Fruit fly (Drosophila melanogaster) whole organism, embryonic: ENCODE data around the gene Agpat1.

Source experiments
- Bgb ChIP-seq: fragments of 200-800 bp; sonication (Bioruptor generic); IDR thresholded peaks from 2 replicates; pipeline ENCODE4 v1.3.6; 2022; ENCODE audit warnings: missing biosample characterization, missing genetic modification characterization; ENCODE audit not compliant: partially characterized antibody
- C15 ChIP-seq: fragments of 200-800 bp; sonication (Bioruptor generic); IDR thresholded peaks from 3 replicates; pipeline ENCODE4 v1.3.6; 2022; ENCODE audit warnings: missing biosample characterization, missing genetic modification characterization
- CG10147 ChIP-seq: fragments of 200-800 bp; sonication (Bioruptor generic); optimal IDR thresholded peaks from 2 replicates; lab custom pipeline; 2019; ENCODE audit warnings: missing biosample characterization, mild to moderate bottlenecking, missing genetic modification characterization, moderate library complexity
- CG10462 ChIP-seq: fragments of 200-800 bp; sonication (Bioruptor generic); optimal IDR thresholded peaks from 2 replicates; lab custom pipeline; 2016; ENCODE audit warnings: missing biosample characterization, missing genetic modification characterization
- CG10543 ChIP-seq: fragments of 200-800 bp; sonication (Bioruptor generic); optimal IDR thresholded peaks from 3 replicates; lab custom pipeline; 2017; ENCODE audit warnings: missing biosample characterization, mild to moderate bottlenecking, missing genetic modification characterization, moderate library complexity
- CG11456 ChIP-seq: fragments of 200-800 bp; sonication (Bioruptor generic); IDR thresholded peaks from 3 replicates; pipeline ENCODE4 v1.3.6; 2022; ENCODE audit warnings: missing biosample characterization, missing genetic modification characterization
- CG11696 ChIP-seq: fragments of 200-800 bp; sonication (Bioruptor generic); IDR thresholded peaks from 2 replicates; pipeline ENCODE4 v1.3.6; 2022; ENCODE audit warnings: missing biosample characterization, missing genetic modification characterization
- CG1647 ChIP-seq: fragments of 200-800 bp; sonication (Bioruptor generic); optimal IDR thresholded peaks from 3 replicates; lab custom pipeline; 2016; ENCODE audit warnings: missing biosample characterization, missing genetic modification characterization
- CG16813 ChIP-seq: fragments of 200-800 bp; sonication (Bioruptor generic); IDR thresholded peaks from 3 replicates; pipeline ENCODE4 v1.3.6; 2022; ENCODE audit warnings: missing biosample characterization, missing genetic modification characterization; ENCODE audit not compliant: partially characterized antibody
- CG18619 ChIP-seq: fragments of 200-800 bp; sonication (Bioruptor generic); optimal IDR thresholded peaks from 3 replicates; lab custom pipeline; 2017; ENCODE audit warnings: missing biosample characterization, mild to moderate bottlenecking, missing genetic modification characterization
- CG30020 ChIP-seq: fragments of 200-800 bp; optimal IDR thresholded peaks from 2 replicates; lab custom pipeline; 2019; ENCODE audit warnings: missing biosample characterization, mild to moderate bottlenecking, missing genetic modification characterization, moderate library complexity
- CG30431 ChIP-seq: fragments of 200-800 bp; sonication (Bioruptor generic); optimal IDR thresholded peaks from 2 replicates; lab custom pipeline; 2017; ENCODE audit warnings: missing biosample characterization, missing genetic modification characterization
- CG32532 ChIP-seq: fragments of 200-800 bp; sonication (Bioruptor generic); IDR thresholded peaks from 2 replicates; pipeline ENCODE4 v1.3.6; 2022; ENCODE audit warnings: missing biosample characterization, missing genetic modification characterization
- CG3726 ChIP-seq: fragments of 200-800 bp; sonication (Bioruptor generic); IDR thresholded peaks from 3 replicates; pipeline ENCODE4, ENCODE4 v1.3.6; 2022; ENCODE audit warnings: missing biosample characterization, missing genetic modification characterization
- CG43689 ChIP-seq: fragments of 200-800 bp; sonication (Bioruptor generic); IDR thresholded peaks from 2 replicates; pipeline ENCODE4 v1.3.6; 2022; ENCODE audit warnings: missing biosample characterization, missing genetic modification characterization
- CG4820 ChIP-seq: fragments of 200-800 bp; sonication (Bioruptor generic); optimal IDR thresholded peaks from 3 replicates; lab custom pipeline; 2016; ENCODE audit warnings: missing biosample characterization, missing genetic modification characterization
- CG6254 ChIP-seq: fragments of 200-800 bp; sonication (Bioruptor generic); optimal IDR thresholded peaks from 3 replicates; lab custom pipeline; 2017; ENCODE audit warnings: mild to moderate bottlenecking, missing biosample characterization, missing genetic modification reagents, missing genetic modification characterization
- CG8089 ChIP-seq: fragments of 200-800 bp; sonication (Bioruptor generic); optimal IDR thresholded peaks from 3 replicates; lab custom pipeline; 2016; ENCODE audit warnings: missing biosample characterization, missing genetic modification characterization
- CG9437 ChIP-seq: fragments of 200-800 bp; sonication (Bioruptor generic); optimal IDR thresholded peaks from 2 replicates; lab custom pipeline; 2018; ENCODE audit warnings: missing biosample characterization, mild to moderate bottlenecking, missing genetic modification characterization
- CoRest ChIP-seq: fragments of 200-800 bp; sonication (Bioruptor generic); optimal IDR thresholded peaks from 3 replicates; lab custom pipeline; 2018; ENCODE audit warnings: missing biosample characterization, mild to moderate bottlenecking, missing genetic modification characterization, moderate library complexity
- Dip2 ChIP-seq: fragments of 200-800 bp; sonication (Bioruptor generic); IDR thresholded peaks from 2 replicates; pipeline ENCODE4 v1.3.6; 2022; ENCODE audit warnings: missing biosample characterization, missing genetic modification characterization
- Dll ChIP-seq: fragments of 200-800 bp; sonication (Bioruptor generic); IDR thresholded peaks from 4 replicates; pipeline ENCODE4 v1.3.6; 2022; ENCODE audit warnings: missing biosample characterization, missing genetic modification characterization; ENCODE audit not compliant: partially characterized antibody
- Doc2 ChIP-seq: fragments of 200-800 bp; sonication (Bioruptor generic); IDR thresholded peaks from 2 replicates; pipeline ENCODE4 v1.3.6; 2022; ENCODE audit warnings: missing biosample characterization, missing genetic modification characterization
- Doc3 ChIP-seq: fragments of 200-800 bp; sonication (Bioruptor generic); IDR thresholded peaks from 3 replicates; pipeline ENCODE4 v1.3.6; 2022; ENCODE audit warnings: missing biosample characterization, missing genetic modification characterization; ENCODE audit not compliant: partially characterized antibody
- Lpt ChIP-seq: fragments of >200 bp; optimal IDR thresholded peaks from 2 replicates; lab custom pipeline; 2018; ENCODE audit warnings: missing biosample characterization, missing genetic modification characterization
- MTF-1 ChIP-seq: fragments of 200-800 bp; sonication (Bioruptor generic); optimal IDR thresholded peaks from 2 replicates; lab custom pipeline; 2018; ENCODE audit warnings: missing biosample characterization, mild to moderate bottlenecking, missing genetic modification characterization, borderline replicate concordance
- Oaz ChIP-seq: fragments of 200-800 bp; sonication (Bioruptor generic); IDR thresholded peaks from 2 replicates; pipeline ENCODE4 v1.3.6; 2022; ENCODE audit warnings: missing biosample characterization, missing genetic modification characterization
- PHDP ChIP-seq: fragments of 200-800 bp; sonication (Bioruptor generic); optimal IDR thresholded peaks from 3 replicates; lab custom pipeline; 2018; ENCODE audit warnings: missing biosample characterization, mild to moderate bottlenecking, missing genetic modification characterization, moderate library complexity
- Sox100B ChIP-seq: fragments of 200-800 bp; sonication (Bioruptor generic); optimal IDR thresholded peaks from 3 replicates; lab custom pipeline; 2018; ENCODE audit warnings: missing biosample characterization, mild to moderate bottlenecking, missing genetic modification characterization
- Sox102F ChIP-seq: fragments of 200-800 bp; sonication (Bioruptor generic); optimal IDR thresholded peaks from 2 replicates; lab custom pipeline; 2018; ENCODE audit warnings: missing biosample characterization, mild to moderate bottlenecking, missing genetic modification characterization, moderate library complexity
- bsh ChIP-seq, 2 experiments: fragments of 200-800 bp; sonication (Bioruptor generic); optimal IDR thresholded peaks; 2 replicates each; lab custom pipeline; 2017 to 2018; ENCODE audit warnings: mild to moderate bottlenecking in 2 of 2, missing biosample characterization in 2 of 2, missing genetic modification characterization in 2 of 2, moderate library complexity in 1 of 2
- disco-r ChIP-seq: fragments of 200-800 bp; sonication (Bioruptor generic); optimal IDR thresholded peaks from 2 replicates; lab custom pipeline; 2016; ENCODE audit warnings: missing biosample characterization, missing genetic modification characterization
- dmrt99B ChIP-seq: fragments of 200-800 bp; sonication (Bioruptor generic); optimal IDR thresholded peaks from 2 replicates; lab custom pipeline; 2018; ENCODE audit warnings: missing biosample characterization, mild to moderate bottlenecking, missing genetic modification characterization, moderate library complexity
- dysf ChIP-seq: fragments of 200-800 bp; sonication (Bioruptor generic); IDR thresholded peaks from 3 replicates; pipeline ENCODE4 v1.3.6; 2022; ENCODE audit warnings: missing biosample characterization, missing genetic modification characterization
- fru ChIP-seq: fragments of >200 bp; optimal IDR thresholded peaks from 2 replicates; lab custom pipeline; 2017
- grau ChIP-seq: fragments of 200-800 bp; optimal IDR thresholded peaks from 3 replicates; lab custom pipeline; 2019; ENCODE audit warnings: missing biosample characterization, mild to moderate bottlenecking, missing genetic modification characterization, moderate library complexity
- her ChIP-seq: fragments of 200-800 bp; sonication (Bioruptor generic); optimal IDR thresholded peaks from 2 replicates; lab custom pipeline; 2016; ENCODE audit warnings: missing biosample characterization, missing genetic modification characterization
- ind ChIP-seq: fragments of 200-800 bp; sonication (Bioruptor generic); optimal IDR thresholded peaks from 3 replicates; lab custom pipeline; 2016; ENCODE audit warnings: missing biosample characterization, missing genetic modification characterization
- lilli ChIP-seq: fragments of 200-800 bp; sonication (Bioruptor generic); optimal IDR thresholded peaks from 3 replicates; lab custom pipeline; 2016; ENCODE audit warnings: missing biosample characterization, missing genetic modification characterization
- mam ChIP-seq: fragments of 200-800 bp; sonication (Bioruptor generic); optimal IDR thresholded peaks from 3 replicates; lab custom pipeline; 2016; ENCODE audit warnings: missing biosample characterization, missing genetic modification characterization
- nerfin-2 ChIP-seq: fragments of 200-800 bp; sonication (Bioruptor generic); IDR thresholded peaks from 2 replicates; pipeline ENCODE4 v1.3.6; 2022; ENCODE audit warnings: missing biosample characterization, missing genetic modification characterization; ENCODE audit not compliant: partially characterized antibody
- nmo ChIP-seq: fragments of 200-800 bp; sonication (Bioruptor generic); optimal IDR thresholded peaks from 2 replicates; lab custom pipeline; 2018; ENCODE audit warnings: missing biosample characterization, mild to moderate bottlenecking, missing genetic modification characterization, moderate library complexity
- onecut ChIP-seq: fragments of 200-800 bp; sonication (Bioruptor generic); IDR thresholded peaks from 2 replicates; pipeline ENCODE4 v1.3.6; 2022; ENCODE audit warnings: missing biosample characterization, missing genetic modification characterization
- sc ChIP-seq, 3 experiments: fragments of >200 bp in 2 of 3; fragments of 200-800 bp in 1 of 3; sonication (Bioruptor generic) in 1 of 3; optimal IDR thresholded peaks; 2 replicates in 2 of 3; 3 replicates in 1 of 3; lab custom pipeline; 2017; ENCODE audit warnings: mild to moderate bottlenecking in 1 of 3, missing biosample characterization in 1 of 3, missing genetic modification characterization in 1 of 3, missing genetic modification reagents in 1 of 3
- sens-2 ChIP-seq: fragments of 200-800 bp; sonication (Bioruptor generic); IDR thresholded peaks from 2 replicates; pipeline ENCODE4 v1.3.6; 2022; ENCODE audit warnings: missing biosample characterization, missing genetic modification characterization
- so ChIP-seq: fragments of 200-800 bp; sonication (Bioruptor generic); IDR thresholded peaks from 3 replicates; pipeline ENCODE4 v1.3.6; 2022; ENCODE audit warnings: missing biosample characterization, missing genetic modification characterization
- twi ChIP-seq: fragments of 200-800 bp; optimal IDR thresholded peaks from 2 replicates; lab custom pipeline; 2019; ENCODE audit warnings: missing biosample characterization, mild to moderate bottlenecking, missing genetic modification characterization, moderate library complexity
- vnd ChIP-seq: fragments of 200-800 bp; sonication (Bioruptor generic); IDR thresholded peaks from 3 replicates; pipeline ENCODE4 v1.3.6; 2022; ENCODE audit warnings: missing biosample characterization, missing genetic modification characterization; ENCODE audit not compliant: partially characterized antibody
- wor ChIP-seq: fragments of 200-800 bp; sonication (Bioruptor generic); IDR thresholded peaks from 2 replicates; pipeline ENCODE4 v1.3.6; 2022; ENCODE audit warnings: missing biosample characterization, missing genetic modification characterization
- zen ChIP-seq: fragments of 200-800 bp; sonication (Bioruptor generic); optimal IDR thresholded peaks from 3 replicates; lab custom pipeline; 2018; ENCODE audit warnings: missing biosample characterization, mild to moderate bottlenecking, missing genetic modification characterization, moderate library complexity

Gene Agpat1

DNA sequence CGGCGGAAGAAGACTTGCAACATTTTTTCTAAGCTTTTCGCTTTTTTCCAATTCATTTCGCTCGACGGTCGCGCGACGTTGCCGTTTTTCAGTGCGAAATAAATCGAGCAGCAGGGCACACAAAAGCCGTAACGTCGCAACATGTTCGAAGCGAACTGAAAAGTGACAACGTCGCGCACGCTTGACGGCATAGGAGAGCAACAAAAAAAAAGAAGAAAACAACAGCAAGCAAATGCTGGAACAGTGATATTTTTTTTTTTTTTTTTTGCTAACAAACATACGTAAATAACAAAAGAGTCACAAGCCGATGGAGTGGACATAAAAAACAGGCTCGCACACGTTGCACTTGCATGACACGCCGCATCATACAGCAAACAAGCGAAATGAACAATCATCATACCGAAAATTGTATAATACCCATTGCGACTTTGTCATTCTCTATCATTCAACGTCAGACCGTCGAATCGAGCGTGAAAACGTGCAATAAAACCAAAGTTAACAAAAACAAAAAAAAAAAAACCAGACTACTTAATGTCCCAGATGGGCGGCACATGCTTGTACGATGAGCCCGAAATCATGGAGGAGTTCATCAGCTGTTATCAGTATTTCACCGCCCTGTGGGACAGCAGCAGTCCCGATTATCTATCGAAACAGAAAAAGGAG is 20.9 kb upstream of the Agpat1 start, which contains the start of gene CG4004 (continued):
- no peak for TF ChIP-seq nmo (GFP tag; lab: Kevin White, UChicago)
- no peak for TF ChIP-seq mam (GFP tag; lab: Kevin White, UChicago)
- no peak for TF ChIP-seq zen (tag; lab: Kevin White, UChicago)
- no peak for TF ChIP-seq lilli (GFP tag; lab: Kevin White, UChicago)
- peak; percentile 1 for TF ChIP-seq CoRest (tag; lab: Kevin White, UChicago)
- TF ChIP-seq CG9437: no peak
- TF ChIP-seq Lpt (GFP tag; lab: Kevin White, UChicago): no peak
- TF ChIP-seq C15 (GFP tag; lab: Robert Waterston, UW): no peak
- TF ChIP-seq wor (GFP tag; lab: Robert Waterston, UW): no peak
- TF ChIP-seq CG3726 (GFP tag; lab: Robert Waterston, UW): no peak
- no peak for TF ChIP-seq so (GFP tag; lab: Robert Waterston, UW)
- no peak for TF ChIP-seq disco-r (GFP tag; lab: Kevin White, UChicago)
- no peak for TF ChIP-seq Doc3
- TF ChIP-seq CG6254 (GFP tag; lab: Kevin White, UChicago): no peak
- no peak for TF ChIP-seq CG10543 (GFP tag; lab: Kevin White, UChicago)
- TF ChIP-seq CG32532 (GFP tag; lab: Robert Waterston, UW): no peak
- TF ChIP-seq ind (GFP tag; lab: Kevin White, UChicago): no peak
- TF ChIP-seq MTF-1: no peak
- TF ChIP-seq CG30431: no peak
- no peak for TF ChIP-seq vnd
- no peak for TF ChIP-seq Dip2 (GFP tag; lab: Robert Waterston, UW)
- TF ChIP-seq nerfin-2 (GFP tag; lab: Robert Waterston, UW): no peak
- TF ChIP-seq sens-2 (GFP tag; lab: Robert Waterston, UW): no peak
- no peak for TF ChIP-seq CG8089 (GFP tag; lab: Kevin White, UChicago)
- TF ChIP-seq CG10147 (GFP tag; lab: Kevin White, UChicago): no peak
- no peak for TF ChIP-seq Bgb (GFP tag; lab: Robert Waterston, UW)
- no peak for TF ChIP-seq CG11696
- no peak for TF ChIP-seq CG11456 (GFP tag; lab: Robert Waterston, UW)
- no peak for TF ChIP-seq CG4820 (GFP tag; lab: Kevin White, UChicago)
- no peak for TF ChIP-seq CG10462 (GFP tag; lab: Kevin White, UChicago)
- TF ChIP-seq Doc2 (GFP tag; lab: Robert Waterston, UW): no peak
- TF ChIP-seq CG43689: no peak
- TF ChIP-seq CG16813: 0 out of 3 replicates have a peak, but pooled peaks have one; percentile 34
- TF ChIP-seq dmrt99B (tag; lab: Kevin White, UChicago): no peak
- no peak for TF ChIP-seq her (GFP tag; lab: Kevin White, UChicago)
- TF ChIP-seq CG30020 (tag; lab: Kevin White, UChicago): no peak
- TF ChIP-seq Sox100B (GFP tag; lab: Kevin White, UChicago): no peak
- TF ChIP-seq grau (tag; lab: Kevin White, UChicago): no peak
- no peak for TF ChIP-seq sc (optimal IDR thresholded peaks at IDR 0.05; lab: Kevin White, UChicago)
- no peak for TF ChIP-seq sc (GFP tag; optimal IDR thresholded peaks at IDR 0.05; lab: Kevin White, UChicago)
- no peak for TF ChIP-seq dysf (GFP tag; lab: Robert Waterston, UW)
- no peak for TF ChIP-seq CG18619 (GFP tag; lab: Kevin White, UChicago)
- TF ChIP-seq PHDP (tag; lab: Kevin White, UChicago): no peak
- TF ChIP-seq CG1647 (GFP tag; lab: Kevin White, UChicago): no peak
- TF ChIP-seq onecut (GFP tag; lab: Robert Waterston, UW): peak; percentile 34
- no peak for TF ChIP-seq Oaz (GFP tag; lab: Robert Waterston, UW)
- TF ChIP-seq Sox102F (GFP tag; lab: Kevin White, UChicago): peak; percentile 19
- no peak for TF ChIP-seq Dll
- peak in 1 of 2 experiments; percentile 48 for TF ChIP-seq bsh (GFP tag; optimal IDR thresholded peaks at IDR 0.05; lab: Kevin White, UChicago)
- TF ChIP-seq twi: peak; percentile 79
- no peak for TF ChIP-seq fru (lab: Kevin White, UChicago)
